Worm (Caenorhabditis elegans) whole organism, young adult: ENCODE data around the gene F01D5.10.

ENCODE experiments used
- F49E8.2 ChIP-seq: sonication (generic microtip); optimal IDR thresholded peaks from 3 replicates; lab custom pipeline; 2017; ENCODE audit warnings: missing genetic modification characterization, mild to moderate bottlenecking, missing compliant biosample characterization, antibody characterized with exemption, moderate library complexity; ENCODE audit not compliant: insufficient read depth
- die-1 ChIP-seq: sonication (generic microtip); optimal IDR thresholded peaks from 2 replicates; lab custom pipeline; 2016; ENCODE audit warnings: missing genotype, mild to moderate bottlenecking, missing genetic modification characterization, missing compliant biosample characterization
- hmg-1.2 ChIP-seq: fragments of 200-800 bp; sonication (Bioruptor generic); IDR thresholded peaks from 2 replicates; pipeline ENCODE4 v1.3.6; 2022; ENCODE audit warnings: missing genetic modification reagents, missing genetic modification characterization, missing compliant biosample characterization

ce11 chrII:13974136-13974535 is 47.0 kb downstream of the F01D5.10 start:
- TF ChIP-seq die-1: no peak
- no peak for TF ChIP-seq F49E8.2 (tag; lab: Kevin White, UChicago)
- TF ChIP-seq hmg-1.2 (GFP tag; lab: Robert Waterston, UW): no peak
